Worm (Caenorhabditis elegans) whole organism, L1 larva: Measurements from ENCODE around the gene sru-1.
A peak's percentile ranks its signal among the peaks of the same experiment; 100 is the strongest.

Experiments used
- C04F5.9 ChIP-seq: sonication (generic microtip); optimal IDR thresholded peaks from 2 replicates; lab custom pipeline; 2016; ENCODE audit warnings: missing genetic modification characterization, missing compliant biosample characterization
- F16B12.6 ChIP-seq: fragments of 150-350 bp; optimal IDR thresholded peaks from 2 replicates; lab custom pipeline; 2014; ENCODE audit warnings: missing biosample characterization, missing genetic modification characterization
- Y116A8C.19 ChIP-seq: sonication (generic microtip); optimal IDR thresholded peaks from 2 replicates; lab custom pipeline; 2016; ENCODE audit warnings: missing compliant biosample characterization, missing genetic modification characterization, borderline replicate concordance
- alr-1 ChIP-seq: fragments of 200-800 bp; sonication (Bioruptor generic); optimal IDR thresholded peaks from 2 replicates; lab custom pipeline; 2018; ENCODE audit warnings: borderline replicate concordance, mild to moderate bottlenecking, missing genetic modification characterization, missing compliant biosample characterization
- ama-1 ChIP-seq: fragments of 150-350 bp; optimal IDR thresholded peaks from 2 replicates; lab custom pipeline; 2014
- blmp-1 ChIP-seq: fragments of 150-350 bp; optimal IDR thresholded peaks from 2 replicates; lab custom pipeline; 2014; ENCODE audit warnings: missing biosample characterization, missing genetic modification characterization
- ceh-8 ChIP-seq: fragments of 200-800 bp; sonication (Bioruptor generic); optimal IDR thresholded peaks from 2 replicates; lab custom pipeline; 2018; ENCODE audit warnings: mild to moderate bottlenecking, missing genetic modification characterization, moderate library complexity, missing compliant biosample characterization
- ceh-88 ChIP-seq: fragments of 200-800 bp; sonication (Bioruptor generic); IDR thresholded peaks from 2 replicates; pipeline ENCODE4 v1.3.6; 2022; ENCODE audit warnings: missing genetic modification characterization, missing compliant biosample characterization
- ceh-90 ChIP-seq: sonication (generic microtip); optimal IDR thresholded peaks from 2 replicates; lab custom pipeline; 2016; ENCODE audit warnings: missing genetic modification characterization, missing compliant biosample characterization
- dpl-1 ChIP-seq, 3 experiments: fragments of 150-350 bp in 2 of 3; sonication (generic microtip) in 1 of 3; optimal IDR thresholded peaks; 2 replicates each; lab custom pipeline; 2014 to 2017; ENCODE audit warnings: missing biosample characterization in 3 of 3, missing genetic modification characterization in 3 of 3, missing genetic modification reagents in 3 of 3
- dsc-1 ChIP-seq: sonication (generic microtip); optimal IDR thresholded peaks from 2 replicates; lab custom pipeline; 2016; ENCODE audit warnings: mild to moderate bottlenecking, missing genetic modification characterization, missing compliant biosample characterization
- efl-1 ChIP-seq, 4 experiments: fragments of 150-350 bp; optimal IDR thresholded peaks in 3 of 4; peaks in 1 of 4; 1 replicate in 1 of 4; 2 replicates in 3 of 4; lab custom pipeline; 2014; ENCODE audit warnings: missing biosample characterization in 2 of 4, missing genetic modification characterization in 2 of 4, missing genetic modification reagents in 2 of 4
- efl-3 ChIP-seq: fragments of 200-800 bp; sonication (Bioruptor generic); optimal IDR thresholded peaks from 2 replicates; lab custom pipeline; 2018; ENCODE audit warnings: mild to moderate bottlenecking, missing genetic modification characterization, missing compliant biosample characterization
- egl-27 ChIP-seq, 2 experiments: fragments of 150-350 bp in 1 of 2; sonication (generic microtip); optimal IDR thresholded peaks; 3 replicates each; lab custom pipeline; 2017 to 2018; ENCODE audit warnings: missing biosample characterization in 2 of 2, missing genetic modification characterization in 2 of 2, missing genetic modification reagents in 2 of 2
- elt-2 ChIP-seq: sonication (generic microtip); optimal IDR thresholded peaks from 2 replicates; lab custom pipeline; 2016; ENCODE audit warnings: missing genetic modification characterization, mild to moderate bottlenecking, inconsistent platforms, missing compliant biosample characterization, missing genetic modification reagents
- fkh-4 ChIP-seq: sonication (generic microtip); optimal IDR thresholded peaks from 2 replicates; lab custom pipeline; 2016; ENCODE audit warnings: missing compliant biosample characterization, missing genetic modification characterization, borderline replicate concordance
- grh-1 ChIP-seq: fragments of 200-800 bp; sonication (Bioruptor generic); IDR thresholded peaks from 2 replicates; pipeline ENCODE4 v1.3.6; 2022; ENCODE audit warnings: missing genetic modification reagents, missing genetic modification characterization, missing compliant biosample characterization
- hlh-17 ChIP-seq: fragments of 200-800 bp; sonication (Bioruptor generic); optimal IDR thresholded peaks from 2 replicates; lab custom pipeline; 2018; ENCODE audit warnings: missing genetic modification characterization, mild to moderate bottlenecking, missing compliant biosample characterization, moderate library complexity, borderline replicate concordance
- hlh-4 ChIP-seq: sonication (generic microtip); optimal IDR thresholded peaks from 2 replicates; lab custom pipeline; 2016; ENCODE audit warnings: mild to moderate bottlenecking, missing genetic modification characterization, missing compliant biosample characterization
- irx-1 ChIP-seq: sonication (generic microtip); optimal IDR thresholded peaks from 2 replicates; lab custom pipeline; 2016; ENCODE audit warnings: missing genetic modification characterization, missing compliant biosample characterization
- lin-13 ChIP-seq: fragments of 150-350 bp; optimal IDR thresholded peaks from 2 replicates; lab custom pipeline; 2014; ENCODE audit warnings: missing biosample characterization, missing genetic modification reagents, missing genetic modification characterization
- lin-14 ChIP-seq: fragments of 200-800 bp; sonication (Bioruptor generic); optimal IDR thresholded peaks from 2 replicates; lab custom pipeline; 2018; ENCODE audit warnings: mild to moderate bottlenecking, missing genetic modification characterization, moderate library complexity, missing compliant biosample characterization
- lin-15B ChIP-seq: fragments of 150-350 bp; sonication (generic microtip); optimal IDR thresholded peaks from 3 replicates; lab custom pipeline; 2014; ENCODE audit warnings: missing biosample characterization, missing genetic modification characterization
- lin-39 ChIP-seq: fragments of 150-350 bp; optimal IDR thresholded peaks from 2 replicates; lab custom pipeline; 2014; ENCODE audit warnings: missing biosample characterization, missing genetic modification reagents, missing genetic modification characterization
- lir-3 ChIP-seq: sonication (generic microtip); optimal IDR thresholded peaks from 2 replicates; lab custom pipeline; 2016; ENCODE audit warnings: mild to moderate bottlenecking, missing genetic modification characterization, moderate library complexity, missing compliant biosample characterization; ENCODE audit not compliant: poor library complexity
- mab-9 ChIP-seq: fragments of 200-800 bp; sonication (Bioruptor generic); IDR thresholded peaks from 2 replicates; pipeline ENCODE4 v1.3.6; 2022; ENCODE audit warnings: missing genetic modification reagents, missing genetic modification characterization, missing compliant biosample characterization
- nhr-11 ChIP-seq: fragments of 150-350 bp; optimal IDR thresholded peaks from 2 replicates; lab custom pipeline; 2014; ENCODE audit warnings: missing biosample characterization, missing genetic modification characterization
- nhr-20 ChIP-seq: sonication (generic microtip); optimal IDR thresholded peaks from 2 replicates; lab custom pipeline; 2016; ENCODE audit warnings: mild to moderate bottlenecking, missing genetic modification characterization, missing compliant biosample characterization
- nhr-28 ChIP-seq: fragments of 150-350 bp; optimal IDR thresholded peaks from 2 replicates; lab custom pipeline; 2014; ENCODE audit warnings: missing biosample characterization, missing genetic modification characterization
- nhr-71 ChIP-seq: sonication (generic microtip); optimal IDR thresholded peaks from 2 replicates; lab custom pipeline; 2016; ENCODE audit warnings: mild to moderate bottlenecking, missing genetic modification characterization, moderate library complexity, missing compliant biosample characterization
- nhr-84 ChIP-seq: sonication (generic microtip); optimal IDR thresholded peaks from 2 replicates; lab custom pipeline; 2017; ENCODE audit warnings: missing biosample characterization, missing genetic modification characterization
- nhr-85 ChIP-seq: sonication (generic microtip); peaks from one replicate; lab custom pipeline; 2016; ENCODE audit warnings: missing genetic modification characterization, inconsistent platforms, missing compliant biosample characterization
- nhr-90 ChIP-seq: sonication (generic microtip); optimal IDR thresholded peaks from 2 replicates; lab custom pipeline; 2016; ENCODE audit warnings: mild to moderate bottlenecking, missing genetic modification characterization, missing compliant biosample characterization; ENCODE audit not compliant: poor library complexity
- pag-3 ChIP-seq: sonication (generic microtip); optimal IDR thresholded peaks from 2 replicates; lab custom pipeline; 2017; ENCODE audit warnings: missing genetic modification characterization, mild to moderate bottlenecking, missing compliant biosample characterization, antibody characterized with exemption, borderline replicate concordance; ENCODE audit not compliant: insufficient read depth
- pqm-1 ChIP-seq: sonication (generic microtip); optimal IDR thresholded peaks from 3 replicates; lab custom pipeline; 2017; ENCODE audit warnings: missing biosample characterization, missing genetic modification characterization
- rnt-1 ChIP-seq: sonication (generic microtip); optimal IDR thresholded peaks from 2 replicates; lab custom pipeline; 2016; ENCODE audit warnings: mild to moderate bottlenecking, missing genetic modification characterization, moderate library complexity, missing compliant biosample characterization
- snpc-4 ChIP-seq: fragments of 150-350 bp; optimal IDR thresholded peaks from 2 replicates; lab custom pipeline; 2014; ENCODE audit warnings: missing biosample characterization, missing genetic modification characterization
- sptf-1 ChIP-seq: fragments of 150-350 bp; optimal IDR thresholded peaks from 2 replicates; lab custom pipeline; 2014; ENCODE audit warnings: missing biosample characterization, missing genetic modification characterization
- sup-37 ChIP-seq: fragments of 200-800 bp; sonication (Bioruptor generic); optimal IDR thresholded peaks from 2 replicates; lab custom pipeline; 2018; ENCODE audit warnings: mild to moderate bottlenecking, missing genetic modification characterization, missing compliant biosample characterization
- tbx-2 ChIP-seq: sonication (generic microtip); optimal IDR thresholded peaks from 2 replicates; lab custom pipeline; 2016; ENCODE audit warnings: missing genetic modification characterization, missing compliant biosample characterization
- tlp-1 ChIP-seq: fragments of 150-350 bp; optimal IDR thresholded peaks from 2 replicates; lab custom pipeline; 2014; ENCODE audit warnings: missing biosample characterization, missing genetic modification characterization
- unc-30 ChIP-seq: sonication (generic microtip); optimal IDR thresholded peaks from 2 replicates; lab custom pipeline; 2017; ENCODE audit warnings: missing biosample characterization, missing genetic modification characterization
- unc-86 ChIP-seq: sonication (generic microtip); optimal IDR thresholded peaks from 2 replicates; lab custom pipeline; 2016; ENCODE audit warnings: missing genetic modification characterization, missing compliant biosample characterization
- vab-15 ChIP-seq: sonication (generic microtip); optimal IDR thresholded peaks from 2 replicates; lab custom pipeline; 2017; ENCODE audit warnings: missing genotype, mild to moderate bottlenecking, missing genetic modification characterization, missing compliant biosample characterization
- xbp-1 ChIP-seq: sonication (generic microtip); optimal IDR thresholded peaks from 2 replicates; lab custom pipeline; 2016; ENCODE audit warnings: missing genetic modification characterization, missing compliant biosample characterization
- zag-1 ChIP-seq: fragments of 150-350 bp; optimal IDR thresholded peaks from 2 replicates; lab custom pipeline; 2014; ENCODE audit warnings: missing biosample characterization, missing genetic modification characterization
- zip-4 ChIP-seq: fragments of 200-800 bp; sonication (Bioruptor generic); optimal IDR thresholded peaks from 2 replicates; lab custom pipeline; 2018; ENCODE audit warnings: mild to moderate bottlenecking, missing genetic modification characterization, moderate library complexity, missing compliant biosample characterization
- ztf-11 ChIP-seq, 2 experiments: sonication (generic microtip); optimal IDR thresholded peaks; 2 replicates each; lab custom pipeline; 2016 to 2017; ENCODE audit warnings: missing genetic modification characterization in 2 of 2, missing biosample characterization in 1 of 2, missing compliant biosample characterization in 1 of 2

The sru-1 gene

DNA sequence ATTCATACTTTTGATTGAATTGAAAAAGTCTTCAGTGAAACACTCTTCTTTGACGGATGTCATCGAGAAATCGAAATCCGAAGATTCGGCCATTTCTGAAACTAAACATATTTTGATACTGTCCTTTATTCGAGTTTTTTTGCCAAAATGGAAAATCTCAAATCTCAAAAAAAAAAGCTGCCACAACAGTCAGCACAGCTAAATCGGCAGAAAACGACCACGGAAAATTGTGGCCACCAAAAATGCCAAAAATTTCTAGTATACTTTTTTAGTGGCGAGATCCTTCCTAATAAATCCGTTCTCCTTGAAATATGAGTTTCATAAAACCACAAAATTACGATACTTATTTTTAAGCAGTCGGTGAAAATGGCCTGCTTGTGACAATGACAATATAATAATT is 44.5 kb upstream of the sru-1 start, which contains the start of gene F38E11.9:
Gene F38E11.9 (minus strand): TSS at position 101 of the 400 bp plus-strand sequence.
- TF ChIP-seq tlp-1 (tag; lab: Kevin White, UChicago) = no peak

- TF ChIP-seq sup-37 (GFP tag; lab: Kevin White, UChicago) (peak; percentile 46), sptf-1 (tag; lab: Kevin White, UChicago) (no peak), ceh-90 (tag; lab: Kevin White, UChicago) (no peak), dsc-1 (tag; lab: Kevin White, UChicago) (peak; percentile 95), tlp-1 (tag; lab: Kevin White, UChicago) (no peak), rnt-1 (tag; lab: Kevin White, UChicago) (peak; percentile 94), irx-1 (tag; lab: Kevin White, UChicago) (peak; percentile 93), nhr-71 (peak; percentile 97), lin-13 (GFP tag; lab: Kevin White, UChicago) (peak; percentile 91), fkh-4 (tag; lab: Kevin White, UChicago) (peak; percentile 52), ama-1 (lab: Kevin White, UChicago) (peak; percentile 98), nhr-20 (tag; lab: Kevin White, UChicago) (peak; percentile 97), nhr-90 (tag; lab: Kevin White, UChicago) (peak; percentile 96), zip-4 (GFP tag; lab: Kevin White, UChicago) (peak; percentile 79), egl-27 (tag; optimal IDR thresholded peaks at IDR 0.05; lab: Kevin White, UChicago) (peak; percentile 52 to 79), lin-14 (GFP tag; lab: Kevin White, UChicago) (peak; percentile 99), elt-2 (tag; lab: Kevin White, UChicago) (peak; percentile 84), zag-1 (tag; lab: Kevin White, UChicago) (peak; percentile 61), unc-30 (tag; lab: Kevin White, UChicago) (no peak), ceh-88 (GFP tag; lab: Robert Waterston, UW) (peak; percentile 72), alr-1 (tag; lab: Kevin White, UChicago) (no peak), lin-15B (peak; percentile 63), pag-3 (tag; lab: Kevin White, UChicago) (no peak), lin-39 (tag; lab: Kevin White, UChicago) (peak; percentile 86), efl-1 (optimal IDR thresholded peaks at IDR 0.05; lab: Kevin White, UChicago) (peak; percentile 83 to 84), efl-1 (GFP tag; optimal IDR thresholded peaks at IDR 0.05 in 1 of 2; lab: Kevin White, UChicago) (peak; percentile 70 to 97), hlh-17 (GFP tag; lab: Kevin White, UChicago) (peak; percentile 57), nhr-11 (tag; lab: Kevin White, UChicago) (peak; percentile 50), nhr-84 (tag; lab: Kevin White, UChicago) (no peak), C04F5.9 (tag; lab: Kevin White, UChicago) (peak; percentile 61), ceh-8 (GFP tag; lab: Kevin White, UChicago) (peak; percentile 77), mab-9 (GFP tag; lab: Robert Waterston, UW) (peak; percentile 88), hlh-4 (tag; lab: Kevin White, UChicago) (no peak), ztf-11 (tag; optimal IDR thresholded peaks at IDR 0.05; lab: Kevin White, UChicago) (peak in 1 of 2 experiments; percentile 89), pqm-1 (tag; lab: Kevin White, UChicago) (no peak), xbp-1 (tag; lab: Kevin White, UChicago) (peak; percentile 96), lir-3 (peak; percentile 72), dpl-1 (GFP tag; optimal IDR thresholded peaks at IDR 0.05; lab: Kevin White, UChicago) (peak; percentile 56 to 78 (median 70)), Y116A8C.19 (tag; lab: Kevin White, UChicago) (no peak), blmp-1 (peak; percentile 62), grh-1 (GFP tag; lab: Robert Waterston, UW) (peak; percentile 73), tbx-2 (peak; percentile 95), nhr-28 (tag; lab: Kevin White, UChicago) (no peak), efl-3 (peak; percentile 30), F16B12.6 (tag; lab: Kevin White, UChicago) (peak; percentile 51), unc-86 (peak; percentile 93), nhr-85 (tag; lab: Kevin White, UChicago) (peak; percentile 97), snpc-4 (peak; percentile 99), vab-15 (tag; lab: Kevin White, UChicago) (peak; percentile 48)
Measured at ce11 chrIV:9444417-9445026, 43.9 kb upstream of the sru-1 start.
